Worm (Caenorhabditis elegans) whole organism, L4/young adult: ENCODE data around the gene kmo-1.

Experiments
- W03F9.2 ChIP-seq: fragments of 150-350 bp; optimal IDR thresholded peaks from 2 replicates; lab custom pipeline; 2014; ENCODE audit warnings: missing biosample characterization, missing genetic modification characterization
- dao-5 ChIP-seq: sonication (generic microtip); optimal IDR thresholded peaks from 2 replicates; lab custom pipeline; 2016; ENCODE audit warnings: missing genotype, missing genetic modification characterization, moderate library complexity, missing compliant biosample characterization
- him-1 ChIP-seq: sonication (generic microtip); optimal IDR thresholded peaks from 2 replicates; lab custom pipeline; 2016; ENCODE audit warnings: missing genotype, missing genetic modification reagents, missing genetic modification characterization, missing compliant biosample characterization

DNA sequence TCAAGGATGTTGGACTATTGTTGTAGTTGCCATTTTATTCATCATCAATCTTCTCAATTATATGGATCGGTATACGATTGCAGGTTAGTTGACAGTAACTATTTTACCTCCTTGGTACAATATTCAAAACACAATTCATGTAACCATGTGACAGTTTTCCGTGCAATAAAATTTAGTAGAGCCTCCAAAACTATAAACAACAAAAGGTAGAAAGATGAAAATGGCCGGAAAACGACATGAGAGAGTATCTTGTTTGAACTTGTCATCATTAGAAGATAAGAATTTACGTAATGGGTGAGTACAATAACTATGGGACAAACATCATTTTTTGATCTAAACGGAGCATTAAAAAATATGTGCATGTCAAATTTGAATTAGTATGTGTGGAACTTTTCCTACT is 44.8 kb upstream of the kmo-1 start:
- TF ChIP-seq W03F9.2 (tag; lab: Kevin White, UChicago) (no peak), dao-5 (tag; lab: Kevin White, UChicago) (no peak), him-1 (tag; lab: Kevin White, UChicago) (no peak)
